Worm (Caenorhabditis elegans) whole organism, young adult: ENCODE measurements around the gene ZK353.3.

Source experiments
- B0019.2 ChIP-seq: fragments of 200-800 bp; sonication (Bioruptor generic); conservative IDR thresholded peaks from 2 replicates; pipeline ENCODE4 v1.3.6; 2022; ENCODE audit warnings: missing genetic modification reagents, missing genetic modification characterization, missing compliant biosample characterization
- B0261.1 ChIP-seq: sonication (generic microtip); optimal IDR thresholded peaks from 2 replicates; lab custom pipeline; 2016; ENCODE audit warnings: mild to moderate bottlenecking, missing genetic modification characterization, moderate library complexity, missing compliant biosample characterization
- C06A6.2 ChIP-seq: fragments of 200-800 bp; sonication (Bioruptor generic); conservative IDR thresholded peaks from 2 replicates; pipeline ENCODE4 v1.3.6; 2022; ENCODE audit warnings: missing genetic modification characterization, missing compliant biosample characterization
- F10E7.11 ChIP-seq: sonication (generic microtip); optimal IDR thresholded peaks from 2 replicates; lab custom pipeline; 2017; ENCODE audit warnings: mild to moderate bottlenecking, missing genetic modification characterization, moderate library complexity, missing compliant biosample characterization
- F23B12.7 ChIP-seq: sonication (generic microtip); optimal IDR thresholded peaks from 2 replicates; lab custom pipeline; 2017; ENCODE audit warnings: missing genetic modification characterization, mild to moderate bottlenecking, missing compliant biosample characterization, antibody characterized with exemption, moderate library complexity; ENCODE audit not compliant: insufficient read depth
- F39B2.1 ChIP-seq: fragments of 200-800 bp; sonication (Bioruptor generic); IDR thresholded peaks from 2 replicates; pipeline ENCODE4 v1.3.6; 2022; ENCODE audit warnings: missing genetic modification reagents, missing genetic modification characterization, missing compliant biosample characterization
- F52B5.7 ChIP-seq: sonication (generic microtip); optimal IDR thresholded peaks from 2 replicates; lab custom pipeline; 2016; ENCODE audit warnings: mild to moderate bottlenecking, missing genetic modification characterization, missing compliant biosample characterization
- F55B11.4 ChIP-seq: sonication (generic microtip); optimal IDR thresholded peaks from 2 replicates; lab custom pipeline; 2016; ENCODE audit warnings: missing compliant biosample characterization, missing genetic modification characterization, borderline replicate concordance; ENCODE audit not compliant: insufficient read depth
- F57C9.4 ChIP-seq: sonication (generic microtip); optimal IDR thresholded peaks from 2 replicates; lab custom pipeline; 2017; ENCODE audit warnings: mild to moderate bottlenecking, missing genetic modification characterization, missing compliant biosample characterization
- K12H6.12 ChIP-seq: fragments of 200-800 bp; sonication (Bioruptor generic); optimal IDR thresholded peaks from 2 replicates; lab custom pipeline; 2018; ENCODE audit warnings: mild to moderate bottlenecking, missing genetic modification characterization, missing compliant biosample characterization
- T07F8.4 ChIP-seq: sonication (generic microtip); optimal IDR thresholded peaks from 2 replicates; lab custom pipeline; 2016; ENCODE audit warnings: mild to moderate bottlenecking, missing genetic modification characterization, moderate library complexity, missing compliant biosample characterization
- T26A5.8 ChIP-seq: sonication (generic microtip); optimal IDR thresholded peaks from 2 replicates; lab custom pipeline; 2016; ENCODE audit warnings: missing genetic modification characterization, missing compliant biosample characterization
- Y56A3A.18 ChIP-seq: fragments of 200-800 bp; sonication (Bioruptor generic); IDR thresholded peaks from 2 replicates; pipeline ENCODE4 v1.3.6; 2022; ENCODE audit warnings: missing genetic modification reagents, missing genetic modification characterization, missing compliant biosample characterization
- ZK185.1 ChIP-seq: sonication (generic microtip); optimal IDR thresholded peaks from 2 replicates; lab custom pipeline; 2016; ENCODE audit warnings: mild to moderate bottlenecking, missing genetic modification characterization, missing compliant biosample characterization; ENCODE audit not compliant: poor library complexity, severe bottlenecking
- ama-1 ChIP-seq, 3 experiments: fragments of 150-350 bp in 1 of 3; sonication (generic microtip) in 2 of 3; optimal IDR thresholded peaks; 2 replicates each; lab custom pipeline; 2014 to 2018; ENCODE audit warnings: missing biosample characterization in 2 of 3, missing genetic modification characterization in 2 of 3, missing genetic modification reagents in 2 of 3
- athp-1 ChIP-seq: sonication (generic microtip); optimal IDR thresholded peaks from 2 replicates; lab custom pipeline; 2017; ENCODE audit warnings: mild to moderate bottlenecking, missing genetic modification characterization, missing compliant biosample characterization
- ceh-58 ChIP-seq: fragments of 200-800 bp; sonication (Bioruptor generic); IDR thresholded peaks from 2 replicates; pipeline ENCODE4 v1.3.6; 2022; ENCODE audit warnings: missing genetic modification characterization, missing compliant biosample characterization
- chd-7 ChIP-seq: sonication (generic microtip); optimal IDR thresholded peaks from 2 replicates; lab custom pipeline; 2016; ENCODE audit warnings: mild to moderate bottlenecking, missing genetic modification characterization, moderate library complexity, missing compliant biosample characterization
- die-1 ChIP-seq: sonication (generic microtip); optimal IDR thresholded peaks from 2 replicates; lab custom pipeline; 2016; ENCODE audit warnings: missing genotype, mild to moderate bottlenecking, missing genetic modification characterization, missing compliant biosample characterization
- egl-44 ChIP-seq: fragments of 200-800 bp; sonication (Bioruptor generic); IDR thresholded peaks from 2 replicates; pipeline ENCODE4 v1.3.6; 2022; ENCODE audit warnings: missing genetic modification reagents, missing genetic modification characterization, missing compliant biosample characterization
- egrh-3 ChIP-seq: fragments of 200-800 bp; sonication (Bioruptor generic); IDR thresholded peaks from 2 replicates; pipeline ENCODE4 v1.3.6; 2022; ENCODE audit warnings: missing genetic modification reagents, missing genetic modification characterization, missing compliant biosample characterization
- ekl-4 ChIP-seq: fragments of 200-800 bp; sonication (Bioruptor generic); IDR thresholded peaks from 2 replicates; pipeline ENCODE4 v1.3.6; 2022; ENCODE audit warnings: missing genetic modification reagents, missing genetic modification characterization, missing compliant biosample characterization
- ets-4 ChIP-seq: fragments of 200-800 bp; sonication (Bioruptor generic); optimal IDR thresholded peaks from 2 replicates; lab custom pipeline; 2018; ENCODE audit warnings: mild to moderate bottlenecking, missing genetic modification characterization, missing compliant biosample characterization
- fkh-3 ChIP-seq: sonication (generic microtip); optimal IDR thresholded peaks from 2 replicates; lab custom pipeline; 2016; ENCODE audit warnings: mild to moderate bottlenecking, missing genetic modification characterization, missing compliant biosample characterization
- hmg-1.2 ChIP-seq: fragments of 200-800 bp; sonication (Bioruptor generic); IDR thresholded peaks from 2 replicates; pipeline ENCODE4 v1.3.6; 2022; ENCODE audit warnings: missing genetic modification reagents, missing genetic modification characterization, missing compliant biosample characterization
- hrde-1 ChIP-seq: sonication (generic microtip); optimal IDR thresholded peaks from 2 replicates; lab custom pipeline; 2016; ENCODE audit warnings: missing genetic modification characterization, mild to moderate bottlenecking, missing compliant biosample characterization, moderate library complexity, missing genotype, missing genetic modification reagents, borderline replicate concordance
- lin-26 ChIP-seq: fragments of 200-800 bp; sonication (Bioruptor generic); IDR thresholded peaks from 2 replicates; pipeline ENCODE4 v1.3.6; 2022; ENCODE audit warnings: missing genetic modification reagents, missing genetic modification characterization, missing compliant biosample characterization
- lsl-1 ChIP-seq: fragments of 200-800 bp; sonication (Bioruptor generic); optimal IDR thresholded peaks from 2 replicates; lab custom pipeline; 2018; ENCODE audit warnings: mild to moderate bottlenecking, missing genetic modification characterization, moderate library complexity, missing compliant biosample characterization
- madf-10 ChIP-seq: sonication (generic microtip); optimal IDR thresholded peaks from 2 replicates; lab custom pipeline; 2016; ENCODE audit warnings: mild to moderate bottlenecking, missing genetic modification characterization, missing compliant biosample characterization
- madf-8 ChIP-seq: fragments of 200-800 bp; sonication (Bioruptor generic); conservative IDR thresholded peaks from 2 replicates; pipeline ENCODE4 v1.3.6; 2022; ENCODE audit warnings: missing genetic modification reagents, missing genetic modification characterization, missing compliant biosample characterization
- mcd-1 ChIP-seq: fragments of 200-800 bp; sonication (Bioruptor generic); IDR thresholded peaks from 2 replicates; pipeline ENCODE4 v1.3.6; 2022; ENCODE audit warnings: missing genetic modification reagents, missing genetic modification characterization, missing compliant biosample characterization
- mel-28 ChIP-seq: sonication (generic microtip); optimal IDR thresholded peaks from 2 replicates; lab custom pipeline; 2016; ENCODE audit warnings: borderline replicate concordance, mild to moderate bottlenecking, missing genetic modification characterization, missing compliant biosample characterization
- nfyb-1 ChIP-seq: fragments of 200-800 bp; sonication (Bioruptor generic); IDR thresholded peaks from 2 replicates; pipeline ENCODE4 v1.3.6; 2022; ENCODE audit warnings: missing genetic modification reagents, missing genetic modification characterization, missing compliant biosample characterization
- nhr-179 ChIP-seq: sonication (generic microtip); optimal IDR thresholded peaks from 2 replicates; lab custom pipeline; 2016; ENCODE audit warnings: mild to moderate bottlenecking, missing genetic modification characterization, missing compliant biosample characterization
- nhr-27 ChIP-seq: fragments of 200-800 bp; sonication (Bioruptor generic); optimal IDR thresholded peaks from 2 replicates; lab custom pipeline; 2018; ENCODE audit warnings: mild to moderate bottlenecking, missing genetic modification characterization, moderate library complexity, missing compliant biosample characterization
- nhr-80 ChIP-seq: sonication (generic microtip); optimal IDR thresholded peaks from 2 replicates; lab custom pipeline; 2016; ENCODE audit warnings: missing genetic modification characterization, missing compliant biosample characterization
- nhr-90 ChIP-seq: sonication (generic microtip); optimal IDR thresholded peaks from 2 replicates; lab custom pipeline; 2016; ENCODE audit warnings: missing genotype, mild to moderate bottlenecking, missing genetic modification characterization, missing compliant biosample characterization
- pbrm-1 ChIP-seq: fragments of 200-800 bp; sonication (Bioruptor generic); IDR thresholded peaks from 2 replicates; pipeline ENCODE4 v1.3.6; 2022; ENCODE audit warnings: missing genetic modification reagents, missing genetic modification characterization, missing compliant biosample characterization
- pha-4 ChIP-seq: fragments of 150-350 bp; sonication (generic microtip); optimal IDR thresholded peaks from 2 replicates; lab custom pipeline; 2014; ENCODE audit warnings: missing biosample characterization, missing genetic modification reagents, missing genetic modification characterization
- rcor-1 ChIP-seq: fragments of 200-800 bp; sonication (Bioruptor generic); IDR thresholded peaks from 2 replicates; pipeline ENCODE4 v1.3.6; 2022; ENCODE audit warnings: missing genetic modification reagents, missing genetic modification characterization, missing compliant biosample characterization
- repo-1 ChIP-seq: sonication (generic microtip); optimal IDR thresholded peaks from 2 replicates; lab custom pipeline; 2017; ENCODE audit warnings: mild to moderate bottlenecking, missing genetic modification characterization, missing compliant biosample characterization
- sea-2 ChIP-seq: fragments of 200-800 bp; sonication (Bioruptor generic); IDR thresholded peaks from 2 replicates; pipeline ENCODE4 v1.3.6; 2022; ENCODE audit warnings: missing genetic modification characterization, missing compliant biosample characterization
- snpc-3.4 ChIP-seq: sonication (generic microtip); optimal IDR thresholded peaks from 2 replicates; lab custom pipeline; 2017; ENCODE audit warnings: missing genetic modification characterization, mild to moderate bottlenecking, missing compliant biosample characterization, antibody characterized with exemption, moderate library complexity, missing genotype, missing genetic modification reagents
- tbx-9 ChIP-seq: sonication (generic microtip); optimal IDR thresholded peaks from 2 replicates; lab custom pipeline; 2016; ENCODE audit warnings: borderline replicate concordance, missing genetic modification characterization, inconsistent platforms, missing compliant biosample characterization
- ztf-18 ChIP-seq: sonication (generic microtip); optimal IDR thresholded peaks from 2 replicates; lab custom pipeline; 2016; ENCODE audit warnings: missing genotype, mild to moderate bottlenecking, missing genetic modification characterization, missing compliant biosample characterization
- ztf-22 ChIP-seq: fragments of 200-800 bp; sonication (Bioruptor generic); optimal IDR thresholded peaks from 2 replicates; lab custom pipeline; 2018; ENCODE audit warnings: mild to moderate bottlenecking, missing genetic modification characterization, moderate library complexity, missing compliant biosample characterization
- ztf-26 ChIP-seq: sonication (generic microtip); optimal IDR thresholded peaks from 2 replicates; lab custom pipeline; 2017; ENCODE audit warnings: missing genetic modification characterization, missing compliant biosample characterization

Gene ZK353.3

DNA sequence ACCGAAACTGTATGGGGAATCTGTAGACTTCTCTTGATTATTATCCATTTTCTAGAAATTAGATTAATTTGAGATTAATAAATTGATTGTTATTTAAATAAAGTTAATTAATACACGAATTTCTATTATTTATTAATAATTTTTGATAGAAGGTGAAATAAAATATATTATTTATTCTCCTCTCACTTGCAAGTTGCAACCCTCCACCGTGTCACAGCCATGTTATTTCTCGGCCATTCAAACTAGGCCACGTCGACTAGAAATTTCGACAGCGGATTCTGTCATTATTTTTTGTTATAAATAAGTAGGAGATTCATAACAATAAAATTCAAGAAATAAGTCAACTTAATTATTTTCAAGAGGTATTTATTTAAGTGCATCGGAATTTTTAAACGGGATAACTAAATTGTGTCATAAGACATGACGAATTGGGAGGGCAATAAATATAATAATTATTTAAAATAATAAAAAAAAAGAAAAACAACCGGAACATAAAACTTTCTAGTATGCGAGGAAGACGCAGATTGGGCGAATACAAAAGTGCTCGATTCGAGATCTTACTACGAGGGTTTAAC, 47.9 kb downstream of the ZK353.3 start, which contains the start of gene ufbp-1 (continued):
- TF ChIP-seq ZK185.1 (tag; lab: Kevin White, UChicago), result peak; percentile 27
- peak; percentile 64 for TF ChIP-seq ets-4 (GFP tag; lab: Kevin White, UChicago)
- TF ChIP-seq fkh-3, result peak; percentile 34
- no peak for TF ChIP-seq sea-2 (GFP tag; lab: Robert Waterston, UW)
- no peak for TF ChIP-seq madf-8 (GFP tag; lab: Robert Waterston, UW)
- TF ChIP-seq pbrm-1, result peak; percentile 85
- peak; percentile 34 for TF ChIP-seq B0261.1 (tag; lab: Kevin White, UChicago)
- peak; percentile 82 for TF ChIP-seq F52B5.7
- TF ChIP-seq tbx-9 (tag; lab: Kevin White, UChicago), result no peak
- TF ChIP-seq T07F8.4 (tag; lab: Kevin White, UChicago), result peak; percentile 58
- peak; percentile 93 for TF ChIP-seq nfyb-1 (GFP tag; lab: Robert Waterston, UW)
- TF ChIP-seq mcd-1 (GFP tag; lab: Robert Waterston, UW), result peak; percentile 57; the same call in 1 of the 2 replicates
- TF ChIP-seq ceh-58 (GFP tag; lab: Robert Waterston, UW), result 0 out of 2 replicates have a peak, but pooled peaks have one; percentile 23
- no peak for TF ChIP-seq pha-4 (tag; lab: Kevin White, UChicago)
- TF ChIP-seq rcor-1 (GFP tag; lab: Robert Waterston, UW), result no peak
- no peak for TF ChIP-seq B0019.2
- no peak for TF ChIP-seq nhr-90
- peak; percentile 53 for TF ChIP-seq snpc-3.4 (tag; lab: Kevin White, UChicago)
- peak; percentile 63 for TF ChIP-seq ztf-18 (tag; lab: Kevin White, UChicago)
- peak; percentile 75 for TF ChIP-seq F57C9.4 (tag; lab: Kevin White, UChicago)
- no peak for TF ChIP-seq egrh-3
- peak; percentile 94 for TF ChIP-seq athp-1 (tag; lab: Kevin White, UChicago)
- peak; percentile 91 for TF ChIP-seq chd-7 (tag; lab: Kevin White, UChicago)
- 0 out of 2 replicates have a peak, but pooled peaks have one; percentile 14 for TF ChIP-seq C06A6.2 (GFP tag; lab: Robert Waterston, UW)
- TF ChIP-seq madf-10, result peak; percentile 57
- TF ChIP-seq F39B2.1 (GFP tag; lab: Robert Waterston, UW), result peak; percentile 53; the same call in 1 of the 2 replicates
- TF ChIP-seq die-1 (tag; lab: Kevin White, UChicago), result no peak
- TF ChIP-seq nhr-80 (tag; lab: Kevin White, UChicago), result peak; percentile 44
- peak; percentile 83 for TF ChIP-seq K12H6.12 (tag; lab: Kevin White, UChicago)
- TF ChIP-seq lin-26 (GFP tag; lab: Robert Waterston, UW), result peak; percentile 70
- TF ChIP-seq F23B12.7 (tag; lab: Kevin White, UChicago), result peak; percentile 56
- peak; percentile 80 for TF ChIP-seq egl-44 (GFP tag; lab: Robert Waterston, UW)
- TF ChIP-seq T26A5.8 (tag; lab: Kevin White, UChicago), result peak; percentile 77
- no peak for TF ChIP-seq mel-28 (tag; lab: Kevin White, UChicago)
- no peak for TF ChIP-seq nhr-179 (tag; lab: Kevin White, UChicago)
- peak; percentile 87 for TF ChIP-seq ztf-26 (tag; lab: Kevin White, UChicago)
- peak; percentile 88 for TF ChIP-seq ekl-4 (GFP tag; lab: Robert Waterston, UW)
- TF ChIP-seq F10E7.11, result peak; percentile 83
- TF ChIP-seq hmg-1.2 (GFP tag; lab: Robert Waterston, UW), result peak; percentile 46
- peak; percentile 87 for TF ChIP-seq ama-1 (optimal IDR thresholded peaks at IDR 0.05; lab: Kevin White, UChicago)
- TF ChIP-seq ama-1 (GFP tag; optimal IDR thresholded peaks at IDR 0.05; lab: Kevin White, UChicago), result peak; percentile 72 to 82
- TF ChIP-seq lsl-1 (GFP tag; lab: Kevin White, UChicago), result peak; percentile 33
- no peak for TF ChIP-seq F55B11.4
- TF ChIP-seq ztf-22 (GFP tag; lab: Kevin White, UChicago), result peak; percentile 59
- TF ChIP-seq repo-1 (tag; lab: Kevin White, UChicago), result peak; percentile 96
- peak; percentile 18 for TF ChIP-seq nhr-27 (tag; lab: Kevin White, UChicago)
- TF ChIP-seq Y56A3A.18, result peak; percentile 91
- TF ChIP-seq hrde-1 (tag; lab: Kevin White, UChicago), result no peak
